Worm (Caenorhabditis elegans) whole organism, early embryonic: Measurements from ENCODE around the gene R05H5.7.

Experiments
- B0310.2 ChIP-seq: sonication (generic microtip); optimal IDR thresholded peaks from 2 replicates; lab custom pipeline; 2016; ENCODE audit warnings: mild to moderate bottlenecking, missing genetic modification characterization, missing compliant biosample characterization
- F13C5.2 ChIP-seq: sonication (generic microtip); optimal IDR thresholded peaks from 2 replicates; lab custom pipeline; 2017; ENCODE audit warnings: mild to moderate bottlenecking, missing genetic modification characterization, inconsistent platforms, missing compliant biosample characterization
- aly-1 ChIP-seq: sonication (generic microtip); optimal IDR thresholded peaks from 2 replicates; lab custom pipeline; 2016; ENCODE audit warnings: missing genetic modification characterization, missing compliant biosample characterization
- ama-1 ChIP-seq: fragments of 150-350 bp; optimal IDR thresholded peaks from 2 replicates; lab custom pipeline; 2014
- ceh-13 ChIP-seq: fragments of 200-800 bp; sonication (Bioruptor generic); optimal IDR thresholded peaks from 2 replicates; lab custom pipeline; 2018; ENCODE audit warnings: mild to moderate bottlenecking, missing genetic modification characterization, missing compliant biosample characterization
- ceh-36 ChIP-seq: sonication (generic microtip); optimal IDR thresholded peaks from 2 replicates; lab custom pipeline; 2016; ENCODE audit warnings: missing genetic modification characterization, inconsistent platforms, missing compliant biosample characterization
- ets-7 ChIP-seq: sonication (generic microtip); optimal IDR thresholded peaks from 2 replicates; lab custom pipeline; 2016; ENCODE audit warnings: missing genotype, missing genetic modification characterization, missing compliant biosample characterization
- flt-1 ChIP-seq: fragments of 200-800 bp; sonication (Bioruptor generic); IDR thresholded peaks from 2 replicates; pipeline ENCODE4 v1.3.6; 2022; ENCODE audit warnings: missing genetic modification characterization, missing compliant biosample characterization
- hmbx-1 ChIP-seq: sonication (generic microtip); optimal IDR thresholded peaks from 2 replicates; lab custom pipeline; 2016; ENCODE audit warnings: mild to moderate bottlenecking, missing genetic modification characterization, missing compliant biosample characterization
- hmg-4 ChIP-seq: fragments of 200-800 bp; sonication (Bioruptor generic); optimal IDR thresholded peaks from 2 replicates; lab custom pipeline; 2018; ENCODE audit warnings: mild to moderate bottlenecking, missing genetic modification characterization, missing compliant biosample characterization
- hnd-1 ChIP-seq: sonication (generic microtip); optimal IDR thresholded peaks from 2 replicates; lab custom pipeline; 2016; ENCODE audit warnings: missing genetic modification characterization, missing compliant biosample characterization
- pes-1 ChIP-seq: fragments of 200-800 bp; sonication (Bioruptor generic); IDR thresholded peaks from 2 replicates; pipeline ENCODE4 v1.3.6; 2022; ENCODE audit warnings: missing genetic modification reagents, missing genetic modification characterization, missing compliant biosample characterization
- scrt-1 ChIP-seq: fragments of 200-800 bp; sonication (Bioruptor generic); IDR thresholded peaks from 2 replicates; pipeline ENCODE4 v1.3.6; 2022; ENCODE audit warnings: missing genetic modification characterization, missing compliant biosample characterization
- sea-1 ChIP-seq: fragments of 200-800 bp; sonication (Bioruptor generic); conservative IDR thresholded peaks from 2 replicates; pipeline ENCODE4 v1.3.6; 2022; ENCODE audit warnings: missing genetic modification characterization, missing compliant biosample characterization
- tbx-11 ChIP-seq: fragments of 200-800 bp; sonication (Bioruptor generic); IDR thresholded peaks from 2 replicates; pipeline ENCODE4 v1.3.6; 2022; ENCODE audit warnings: missing genetic modification characterization, missing compliant biosample characterization
- tbx-37 ChIP-seq: fragments of 200-800 bp; sonication (Bioruptor generic); conservative IDR thresholded peaks from 2 replicates; pipeline ENCODE4 v1.3.6; 2022; ENCODE audit warnings: missing genetic modification reagents, missing genetic modification characterization, missing compliant biosample characterization
- tra-4 ChIP-seq: sonication (generic microtip); optimal IDR thresholded peaks from 2 replicates; lab custom pipeline; 2017; ENCODE audit warnings: missing genetic modification characterization, missing compliant biosample characterization

Gene R05H5.7

ce11 chrII:10187808-10188207 is 4.5 kb upstream of the R05H5.7 start, which contains the start of gene srd-2:
Gene srd-2 (minus strand): TSS chrII:10187908.
- TF ChIP-seq ets-7 (tag; lab: Kevin White, UChicago) (no peak), scrt-1 (no peak), flt-1 (GFP tag; lab: Robert Waterston, UW) (no peak), B0310.2 (no peak), hmbx-1 (tag; lab: Kevin White, UChicago) (no peak), sea-1 (no peak)

ce11 chrII:10189369-10189768 is 2.9 kb upstream of the R05H5.7 start, which contains the start of gene cdc-25.4:
Gene cdc-25.4 (minus strand): TSS chrII:10189469.
- TF ChIP-seq ceh-13, result no peak
- no peak for TF ChIP-seq ets-7 (tag; lab: Kevin White, UChicago)
- TF ChIP-seq ceh-36, result no peak
- TF ChIP-seq tra-4 (tag; lab: Kevin White, UChicago), result no peak
- no peak for TF ChIP-seq flt-1 (GFP tag; lab: Robert Waterston, UW)
- TF ChIP-seq scrt-1, result no peak
- no peak for TF ChIP-seq hmbx-1 (tag; lab: Kevin White, UChicago)
- TF ChIP-seq F13C5.2 (tag; lab: Kevin White, UChicago), result no peak
- TF ChIP-seq tbx-11 (GFP tag; lab: Robert Waterston, UW), result no peak
- TF ChIP-seq tbx-37 (GFP tag; lab: Robert Waterston, UW), result no peak

- TF ChIP-seq pes-1 (GFP tag; lab: Robert Waterston, UW), result no peak
- TF ChIP-seq aly-1 (tag; lab: Kevin White, UChicago), result no peak
- no peak for TF ChIP-seq tbx-37 (GFP tag; lab: Robert Waterston, UW)
- no peak for TF ChIP-seq B0310.2
- no peak for TF ChIP-seq ama-1 (lab: Kevin White, UChicago)
- no peak for TF ChIP-seq hmg-4 (GFP tag; lab: Kevin White, UChicago)
- TF ChIP-seq ceh-13, result no peak
- TF ChIP-seq ets-7 (tag; lab: Kevin White, UChicago), result no peak
- TF ChIP-seq hnd-1 (tag; lab: Kevin White, UChicago), result no peak
- no peak for TF ChIP-seq ceh-36
Measured at ce11 chrII:10194605-10195004, 2.3 kb downstream of the R05H5.7 start, which contains the start of gene srb-6. Gene srb-6 (plus strand): TSS chrII:10194905.

- TF ChIP-seq ceh-36 (no peak), tra-4 (tag; lab: Kevin White, UChicago) (no peak), tbx-11 (GFP tag; lab: Robert Waterston, UW) (no peak), hmg-4 (GFP tag; lab: Kevin White, UChicago) (no peak), hmbx-1 (tag; lab: Kevin White, UChicago) (no peak), B0310.2 (no peak), ets-7 (tag; lab: Kevin White, UChicago) (no peak), hnd-1 (tag; lab: Kevin White, UChicago) (no peak), scrt-1 (no peak), aly-1 (tag; lab: Kevin White, UChicago) (no peak), flt-1 (GFP tag; lab: Robert Waterston, UW) (no peak), sea-1 (no peak)
Measured at ce11 chrII:10197091-10197675, 4.9 kb downstream of the R05H5.7 start, which contains the start of gene R05H5.3. Gene R05H5.3 (plus strand): TSS chrII:10197625.

ce11 chrII:10198486-10198885 is 6.2 kb downstream of the R05H5.7 start:
- TF ChIP-seq F13C5.2 (tag; lab: Kevin White, UChicago), result no peak
- no peak for TF ChIP-seq hnd-1 (tag; lab: Kevin White, UChicago)
- TF ChIP-seq scrt-1, result no peak
- TF ChIP-seq hmbx-1 (tag; lab: Kevin White, UChicago), result no peak
- TF ChIP-seq ama-1 (lab: Kevin White, UChicago), result no peak
- no peak for TF ChIP-seq pes-1 (GFP tag; lab: Robert Waterston, UW)

- no peak for TF ChIP-seq tbx-11 (GFP tag; lab: Robert Waterston, UW)
- no peak for TF ChIP-seq tbx-37 (GFP tag; lab: Robert Waterston, UW)
- no peak for TF ChIP-seq hmg-4 (GFP tag; lab: Kevin White, UChicago)
- no peak for TF ChIP-seq hmbx-1 (tag; lab: Kevin White, UChicago)
- no peak for TF ChIP-seq ama-1 (lab: Kevin White, UChicago)
- TF ChIP-seq B0310.2, result no peak
- TF ChIP-seq ceh-13, result no peak
Measured at ce11 chrII:10199906-10200305, 7.6 kb downstream of the R05H5.7 start, which contains the start of gene R05H5.4. Gene R05H5.4 (minus strand): TSS chrII:10200006.

- TF ChIP-seq aly-1 (tag; lab: Kevin White, UChicago), result no peak
- peak; percentile 65; the same call in 1 of the 2 replicates for TF ChIP-seq tbx-37 (GFP tag; lab: Robert Waterston, UW)
- TF ChIP-seq ceh-13, result no peak
- TF ChIP-seq pes-1 (GFP tag; lab: Robert Waterston, UW), result peak; percentile 61; the same call in 1 of the 2 replicates
- no peak for TF ChIP-seq scrt-1
Measured at ce11 chrII:10200759-10201158, 8.5 kb downstream of the R05H5.7 start, which contains the start of gene arv-1. Gene arv-1 (minus strand): TSS chrII:10200823.

ce11 chrII:10202275-10202674 is 10.0 kb downstream of the R05H5.7 start:
- no peak for TF ChIP-seq tbx-11 (GFP tag; lab: Robert Waterston, UW)
- TF ChIP-seq pes-1 (GFP tag; lab: Robert Waterston, UW), result no peak
- no peak for TF ChIP-seq tbx-37 (GFP tag; lab: Robert Waterston, UW)
- TF ChIP-seq B0310.2, result no peak
- no peak for TF ChIP-seq ceh-36
- TF ChIP-seq ama-1 (lab: Kevin White, UChicago), result no peak
- peak; percentile 84 for TF ChIP-seq hmg-4 (GFP tag; lab: Kevin White, UChicago)
- TF ChIP-seq sea-1, result no peak
- no peak for TF ChIP-seq ets-7 (tag; lab: Kevin White, UChicago)
- TF ChIP-seq tra-4 (tag; lab: Kevin White, UChicago), result no peak
- no peak for TF ChIP-seq hmbx-1 (tag; lab: Kevin White, UChicago)
- peak; percentile 64 for TF ChIP-seq F13C5.2 (tag; lab: Kevin White, UChicago)
- no peak for TF ChIP-seq flt-1 (GFP tag; lab: Robert Waterston, UW)
- TF ChIP-seq aly-1 (tag; lab: Kevin White, UChicago), result no peak
- no peak for TF ChIP-seq hnd-1 (tag; lab: Kevin White, UChicago)
- no peak for TF ChIP-seq ceh-13
